Worm (Caenorhabditis elegans) whole organism, midembryonic: ENCODE measurements around the gene K07C11.10.

Experiments used
- cog-1 ChIP-seq: sonication (generic microtip); optimal IDR thresholded peaks from 2 replicates; lab custom pipeline; 2016; ENCODE audit warnings: missing genetic modification characterization, missing compliant biosample characterization
- ztf-23 ChIP-seq: fragments of 200-800 bp; sonication (Bioruptor generic); IDR thresholded peaks from 2 replicates; pipeline ENCODE4 v1.3.6; 2022; ENCODE audit warnings: missing genetic modification reagents, missing genetic modification characterization, missing compliant biosample characterization

- no peak for TF ChIP-seq ztf-23 (GFP tag; lab: Robert Waterston, UW)
- no peak for TF ChIP-seq cog-1 (tag; lab: Kevin White, UChicago)
Observed at ce11 chrV:8177349-8177748, 49.4 kb downstream of the K07C11.10 start, which contains the start of gene F20D6.9.
